Fruit fly (Drosophila melanogaster) whole organism, embryonic: ENCODE measurements around the gene Cpr30F.

Experiments
- Atf3 ChIP-seq: fragments of 200-800 bp; sonication (Bioruptor generic); optimal IDR thresholded peaks from 3 replicates; lab custom pipeline; 2016; ENCODE audit warnings: missing biosample characterization, missing genetic modification characterization
- Atf6 ChIP-seq: fragments of 200-800 bp; sonication (Bioruptor generic); IDR thresholded peaks from 2 replicates; pipeline ENCODE4 v1.3.6; 2022; ENCODE audit warnings: missing biosample characterization, missing genetic modification characterization
- CG10543 ChIP-seq: fragments of 200-800 bp; sonication (Bioruptor generic); optimal IDR thresholded peaks from 3 replicates; lab custom pipeline; 2017; ENCODE audit warnings: missing biosample characterization, mild to moderate bottlenecking, missing genetic modification characterization, moderate library complexity
- CG12071 ChIP-seq: fragments of 200-800 bp; sonication (Bioruptor generic); optimal IDR thresholded peaks from 3 replicates; lab custom pipeline; 2018; ENCODE audit warnings: missing biosample characterization, mild to moderate bottlenecking, missing genetic modification characterization
- CG12155 ChIP-seq: fragments of 200-800 bp; sonication (Bioruptor generic); optimal IDR thresholded peaks from 3 replicates; lab custom pipeline; 2016; ENCODE audit warnings: missing biosample characterization, missing genetic modification characterization
- CG12219 ChIP-seq: fragments of 200-800 bp; sonication (Bioruptor generic); optimal IDR thresholded peaks from 3 replicates; lab custom pipeline; 2018; ENCODE audit warnings: missing biosample characterization, mild to moderate bottlenecking, missing genetic modification characterization
- CG12659 ChIP-seq: fragments of 200-800 bp; sonication (Bioruptor generic); optimal IDR thresholded peaks from 3 replicates; lab custom pipeline; 2017; ENCODE audit warnings: mild to moderate bottlenecking, missing biosample characterization, missing genetic modification reagents, missing genetic modification characterization
- CG12769 ChIP-seq: fragments of 200-800 bp; sonication (Bioruptor generic); optimal IDR thresholded peaks from 2 replicates; lab custom pipeline; 2019; ENCODE audit warnings: missing biosample characterization, mild to moderate bottlenecking, missing genetic modification characterization, moderate library complexity
- CG15514 ChIP-seq: fragments of 200-800 bp; sonication (Bioruptor generic); optimal IDR thresholded peaks from 3 replicates; lab custom pipeline; 2017; ENCODE audit warnings: missing biosample characterization, missing genetic modification characterization, mild to moderate bottlenecking, moderate library complexity, missing genetic modification reagents
- CG1603 ChIP-seq: fragments of 200-800 bp; sonication (Bioruptor generic); optimal IDR thresholded peaks from 2 replicates; lab custom pipeline; 2019; ENCODE audit warnings: missing biosample characterization, mild to moderate bottlenecking, missing genetic modification characterization, moderate library complexity
- CG17385 ChIP-seq: fragments of 200-800 bp; sonication (Bioruptor generic); optimal IDR thresholded peaks from 3 replicates; lab custom pipeline; 2018; ENCODE audit warnings: missing biosample characterization, mild to moderate bottlenecking, missing genetic modification characterization
- CG18599 ChIP-seq: fragments of 200-800 bp; sonication (Bioruptor generic); optimal IDR thresholded peaks from 3 replicates; lab custom pipeline; 2017; ENCODE audit warnings: missing biosample characterization, missing genetic modification characterization, mild to moderate bottlenecking, moderate library complexity, missing genetic modification reagents
- CG2120 ChIP-seq: fragments of 200-800 bp; sonication (Bioruptor generic); optimal IDR thresholded peaks from 3 replicates; lab custom pipeline; 2016; ENCODE audit warnings: missing biosample characterization, missing genetic modification characterization
- CG2199 ChIP-seq: fragments of 200-800 bp; sonication (Bioruptor generic); IDR thresholded peaks from 3 replicates; pipeline ENCODE4 v1.3.6; 2022; ENCODE audit warnings: missing biosample characterization, missing genetic modification characterization
- CG2678 ChIP-seq: fragments of 200-800 bp; sonication (Bioruptor generic); optimal IDR thresholded peaks from 3 replicates; lab custom pipeline; 2019; ENCODE audit warnings: missing biosample characterization, mild to moderate bottlenecking, missing genetic modification characterization, moderate library complexity
- CG31365 ChIP-seq: fragments of 200-800 bp; sonication (Bioruptor generic); optimal IDR thresholded peaks from 2 replicates; lab custom pipeline; 2018; ENCODE audit warnings: missing biosample characterization, mild to moderate bottlenecking, missing genetic modification characterization
- CG3281 ChIP-seq: fragments of 200-800 bp; sonication (Bioruptor generic); optimal IDR thresholded peaks from 3 replicates; lab custom pipeline; 2017; ENCODE audit warnings: missing biosample characterization, mild to moderate bottlenecking, missing genetic modification characterization
- CG34376 ChIP-seq: fragments of 200-800 bp; sonication (Bioruptor generic); optimal IDR thresholded peaks from 2 replicates; lab custom pipeline; 2018; ENCODE audit warnings: missing biosample characterization, mild to moderate bottlenecking, missing genetic modification characterization
- CG6654 ChIP-seq: fragments of 200-800 bp; sonication (Bioruptor generic); optimal IDR thresholded peaks from 2 replicates; lab custom pipeline; 2017; ENCODE audit warnings: missing biosample characterization, mild to moderate bottlenecking, missing genetic modification characterization
- CG7839 ChIP-seq: fragments of 200-800 bp; sonication (Bioruptor generic); optimal IDR thresholded peaks from 3 replicates; lab custom pipeline; 2018; ENCODE audit warnings: missing biosample characterization, mild to moderate bottlenecking, missing genetic modification characterization, moderate library complexity
- CG7987 ChIP-seq: fragments of 200-800 bp; sonication (Bioruptor generic); optimal IDR thresholded peaks from 2 replicates; lab custom pipeline; 2018; ENCODE audit warnings: missing biosample characterization, mild to moderate bottlenecking, missing genetic modification characterization, moderate library complexity
- CG8290 ChIP-seq, 3 experiments: fragments of 200-800 bp; sonication (Bioruptor generic); optimal IDR thresholded peaks; 2 replicates each; lab custom pipeline; 2016 to 2019; ENCODE audit warnings: missing biosample characterization in 3 of 3, missing genetic modification characterization in 3 of 3, mild to moderate bottlenecking in 2 of 3, moderate library complexity in 1 of 3
- CG8359 ChIP-seq: fragments of 200-800 bp; sonication (Bioruptor generic); optimal IDR thresholded peaks from 2 replicates; lab custom pipeline; 2017; ENCODE audit warnings: missing biosample characterization, mild to moderate bottlenecking, missing genetic modification characterization, borderline replicate concordance
- D19A ChIP-seq: fragments of 200-800 bp; optimal IDR thresholded peaks from 3 replicates; lab custom pipeline; 2019; ENCODE audit warnings: missing biosample characterization, mild to moderate bottlenecking, missing genetic modification characterization, moderate library complexity
- Deaf1 ChIP-seq: fragments of 200-800 bp; optimal IDR thresholded peaks from 3 replicates; lab custom pipeline; 2019; ENCODE audit warnings: missing biosample characterization, mild to moderate bottlenecking, missing genetic modification characterization, moderate library complexity
- Dek ChIP-seq: fragments of 200-800 bp; sonication (Bioruptor generic); optimal IDR thresholded peaks from 3 replicates; lab custom pipeline; 2019; ENCODE audit warnings: missing biosample characterization, mild to moderate bottlenecking, missing genetic modification characterization, moderate library complexity
- HmgZ ChIP-seq: fragments of 200-800 bp; sonication (Bioruptor generic); optimal IDR thresholded peaks from 2 replicates; lab custom pipeline; 2018; ENCODE audit warnings: missing biosample characterization, mild to moderate bottlenecking, missing genetic modification characterization
- Hmr ChIP-seq: fragments of 200-800 bp; sonication (Bioruptor generic); optimal IDR thresholded peaks from 3 replicates; lab custom pipeline; 2017; ENCODE audit warnings: mild to moderate bottlenecking, missing biosample characterization, missing genetic modification reagents, missing genetic modification characterization
- Meics ChIP-seq: fragments of 200-800 bp; sonication (Bioruptor generic); optimal IDR thresholded peaks from 2 replicates; lab custom pipeline; 2017; ENCODE audit warnings: missing biosample characterization, mild to moderate bottlenecking, missing genetic modification characterization
- Pdp1 ChIP-seq, 2 experiments: fragments of 200-800 bp; sonication (Bioruptor generic); optimal IDR thresholded peaks; 3 replicates each; lab custom pipeline; 2016; ENCODE audit warnings: missing biosample characterization in 2 of 2, missing genetic modification characterization in 2 of 2, mild to moderate bottlenecking in 1 of 2, moderate library complexity in 1 of 2
- Ptx1 ChIP-seq: fragments of 200-800 bp; sonication (Bioruptor generic); IDR thresholded peaks from 2 replicates; pipeline ENCODE4 v1.3.6; 2022; ENCODE audit warnings: missing biosample characterization, missing genetic modification characterization
- Sry-β ChIP-seq: fragments of 200-800 bp; sonication (Bioruptor generic); optimal IDR thresholded peaks from 2 replicates; lab custom pipeline; 2018; ENCODE audit warnings: missing biosample characterization, mild to moderate bottlenecking, missing genetic modification characterization, moderate library complexity
- caup ChIP-seq: fragments of 200-800 bp; sonication (Bioruptor generic); optimal IDR thresholded peaks from 3 replicates; lab custom pipeline; 2017; ENCODE audit warnings: missing biosample characterization, mild to moderate bottlenecking, missing genetic modification characterization, moderate library complexity; ENCODE audit not compliant: severe bottlenecking
- crol ChIP-seq: fragments of 200-800 bp; sonication (Bioruptor generic); IDR thresholded peaks from 2 replicates; pipeline ENCODE4 v1.3.6; 2022; ENCODE audit warnings: missing biosample characterization, missing genetic modification characterization
- exex ChIP-seq: fragments of 200-800 bp; sonication (Bioruptor generic); optimal IDR thresholded peaks from 4 replicates; lab custom pipeline; 2018; ENCODE audit warnings: missing biosample characterization, mild to moderate bottlenecking, missing genetic modification characterization, moderate library complexity
- eyg ChIP-seq: fragments of 200-800 bp; sonication (Bioruptor generic); optimal IDR thresholded peaks from 3 replicates; lab custom pipeline; 2016; ENCODE audit warnings: missing biosample characterization, missing genetic modification characterization
- ftz-f1 ChIP-seq: fragments of 200-800 bp; sonication (Bioruptor generic); optimal IDR thresholded peaks from 2 replicates; lab custom pipeline; 2016; ENCODE audit warnings: missing biosample characterization, missing genetic modification characterization
- her ChIP-seq: fragments of 200-800 bp; sonication (Bioruptor generic); optimal IDR thresholded peaks from 2 replicates; lab custom pipeline; 2016; ENCODE audit warnings: missing biosample characterization, missing genetic modification characterization
- kay ChIP-seq: fragments of 200-800 bp; sonication (Bioruptor generic); optimal IDR thresholded peaks from 2 replicates; lab custom pipeline; 2016; ENCODE audit warnings: missing biosample characterization, missing genetic modification characterization
- lab ChIP-seq: fragments of 200-800 bp; sonication (Bioruptor generic); optimal IDR thresholded peaks from 3 replicates; lab custom pipeline; 2017; ENCODE audit warnings: missing biosample characterization, missing genetic modification characterization, mild to moderate bottlenecking, moderate library complexity, missing genetic modification reagents
- maf-S ChIP-seq: fragments of 200-800 bp; sonication (Bioruptor generic); optimal IDR thresholded peaks from 2 replicates; lab custom pipeline; 2016; ENCODE audit warnings: missing biosample characterization, missing genetic modification characterization
- mirr ChIP-seq: fragments of 200-800 bp; sonication (Bioruptor generic); optimal IDR thresholded peaks from 3 replicates; lab custom pipeline; 2018; ENCODE audit warnings: missing biosample characterization, mild to moderate bottlenecking, missing genetic modification characterization
- row ChIP-seq: fragments of 200-800 bp; sonication (Bioruptor generic); IDR thresholded peaks from 3 replicates; pipeline ENCODE4 v1.3.6; 2022; ENCODE audit warnings: missing biosample characterization, missing genetic modification characterization
- schlank ChIP-seq: fragments of 200-800 bp; sonication (Bioruptor generic); optimal IDR thresholded peaks from 2 replicates; lab custom pipeline; 2018; ENCODE audit warnings: missing biosample characterization, mild to moderate bottlenecking, missing genetic modification characterization
- sd ChIP-seq: fragments of 200-800 bp; sonication (Bioruptor generic); optimal IDR thresholded peaks from 3 replicates; lab custom pipeline; 2018; ENCODE audit warnings: missing biosample characterization, mild to moderate bottlenecking, missing genetic modification characterization, moderate library complexity
- slp2 ChIP-seq: fragments of 200-800 bp; sonication (Bioruptor generic); optimal IDR thresholded peaks from 2 replicates; lab custom pipeline; 2016; ENCODE audit warnings: missing biosample characterization, missing genetic modification characterization
- sob ChIP-seq: fragments of 200-800 bp; sonication (Bioruptor generic); IDR thresholded peaks from 2 replicates; pipeline ENCODE4 v1.3.6; 2022; ENCODE audit warnings: missing biosample characterization, missing genetic modification characterization

Cpr30F gene

DNA sequence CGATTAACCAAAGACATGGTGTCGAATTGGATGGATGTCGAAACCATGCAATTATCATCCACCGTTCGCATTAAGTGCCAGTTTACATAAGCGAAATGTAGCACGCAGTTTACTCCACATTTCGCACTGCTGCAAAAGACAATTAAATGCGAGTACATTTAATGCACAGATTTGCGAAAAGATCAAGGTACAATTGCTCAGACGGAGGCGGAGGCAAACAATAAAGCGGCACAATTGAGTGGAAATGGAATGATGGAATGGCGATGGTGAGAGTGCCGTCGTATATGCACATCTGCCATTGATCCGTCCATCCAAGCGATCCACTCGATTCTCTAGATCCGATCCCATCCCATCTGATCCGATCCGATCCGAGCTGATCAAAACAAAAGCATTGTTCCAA lies 12.1 kb upstream of the Cpr30F start (continued):
- no peak for TF ChIP-seq CG7839

DNA sequence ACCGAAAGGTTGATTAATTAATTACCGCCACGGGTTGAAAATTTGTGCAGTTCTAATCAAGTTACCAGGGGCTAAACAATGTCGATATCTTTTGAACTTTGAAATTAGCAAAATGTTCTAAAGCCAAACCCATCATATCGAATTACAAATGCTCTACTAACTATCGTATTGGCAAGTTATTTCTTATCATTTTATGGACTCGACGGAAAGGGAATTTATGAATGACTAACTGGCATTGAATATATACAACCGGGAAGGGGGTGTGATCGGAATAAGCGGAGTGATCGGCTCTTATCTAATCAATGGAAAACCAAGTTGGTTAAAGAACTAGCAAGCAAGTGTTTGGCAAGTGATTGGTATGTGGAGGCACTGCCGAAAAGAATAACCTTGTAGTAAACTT lies 10.6 kb upstream of the Cpr30F start:
- TF ChIP-seq Ptx1 (GFP tag; lab: Robert Waterston, UW) (0 out of 2 replicates have a peak, but pooled peaks have one; percentile 13), CG7987 (no peak), sd (peak; percentile 92), Deaf1 (tag; lab: Kevin White, UChicago) (peak; percentile 39), CG12219 (GFP tag; lab: Kevin White, UChicago) (peak; percentile 29), CG2678 (tag; lab: Kevin White, UChicago) (peak; percentile 42), maf-S (GFP tag; lab: Kevin White, UChicago) (peak; percentile 3), sob (GFP tag; lab: Robert Waterston, UW) (0 out of 2 replicates have a peak, but pooled peaks have one; percentile 16), eyg (no peak), her (GFP tag; lab: Kevin White, UChicago) (peak; percentile 18), slp2 (GFP tag; lab: Kevin White, UChicago) (no peak), D19A (tag; lab: Kevin White, UChicago) (peak; percentile 96), caup (peak; percentile 65), row (peak; percentile 76), CG6654 (no peak), Pdp1 (GFP tag; optimal IDR thresholded peaks at IDR 0.05; lab: Kevin White, UChicago) (peak in 1 of 2 experiments; percentile 32), HmgZ (peak; percentile 57), ftz-f1 (GFP tag; lab: Kevin White, UChicago) (peak; percentile 39), Meics (GFP tag; lab: Kevin White, UChicago) (peak; percentile 31), CG12071 (GFP tag; lab: Kevin White, UChicago) (peak; percentile 8), CG7839 (peak; percentile 14), schlank (tag; lab: Kevin White, UChicago) (peak; percentile 48), exex (tag; lab: Kevin White, UChicago) (peak; percentile 97), lab (peak; percentile 86), Dek (tag; lab: Kevin White, UChicago) (peak; percentile 7), CG31365 (tag; lab: Kevin White, UChicago) (peak; percentile 29), kay (peak; percentile 56), mirr (peak; percentile 99), CG2199 (GFP tag; lab: Robert Waterston, UW) (no peak), CG3281 (GFP tag; lab: Kevin White, UChicago) (peak; percentile 2), crol (GFP tag; lab: Robert Waterston, UW) (peak; percentile 35; the same call in 1 of the 2 replicates), CG15514 (GFP tag; lab: Kevin White, UChicago) (peak; percentile 15), Atf6 (GFP tag; lab: Robert Waterston, UW) (peak; percentile 62; the same call in 1 of the 2 replicates), CG34376 (peak; percentile 84), CG12769 (tag; lab: Kevin White, UChicago) (peak; percentile 72), CG8290 (GFP tag; optimal IDR thresholded peaks at IDR 0.05; lab: Kevin White, UChicago) (no peak), CG8290 (tag; optimal IDR thresholded peaks at IDR 0.05; lab: Kevin White, UChicago) (peak in 1 of 2 experiments; percentile 85), CG12155 (GFP tag; lab: Kevin White, UChicago) (peak; percentile 10), Hmr (GFP tag; lab: Kevin White, UChicago) (peak; percentile 34), Atf3 (GFP tag; lab: Kevin White, UChicago) (no peak), CG10543 (GFP tag; lab: Kevin White, UChicago) (peak; percentile 52), Sry-β (GFP tag; lab: Kevin White, UChicago) (no peak), CG8359 (GFP tag; lab: Kevin White, UChicago) (no peak), CG2120 (peak; percentile 59), CG1603 (tag; lab: Kevin White, UChicago) (peak; percentile 22), CG17385 (GFP tag; lab: Kevin White, UChicago) (peak; percentile 4), CG18599 (GFP tag; lab: Kevin White, UChicago) (peak; percentile 67), CG12659 (GFP tag; lab: Kevin White, UChicago) (peak; percentile 8)
